Fruit fly (Drosophila melanogaster) whole organism, pupa: Measurements from ENCODE around the gene NimB5.

ENCODE experiments used
- CG14655 ChIP-seq: fragments of 200-800 bp; sonication (Bioruptor generic); optimal IDR thresholded peaks from 3 replicates; lab custom pipeline; 2017; ENCODE audit warnings: mild to moderate bottlenecking, missing biosample characterization, missing genetic modification reagents, missing genetic modification characterization
- CG17806 ChIP-seq: fragments of 200-800 bp; sonication (Bioruptor generic); optimal IDR thresholded peaks from 2 replicates; lab custom pipeline; 2018; ENCODE audit warnings: missing biosample characterization, mild to moderate bottlenecking, missing genetic modification characterization, moderate library complexity
- Pif1A ChIP-seq: fragments of 200-800 bp; sonication (Bioruptor generic); optimal IDR thresholded peaks from 3 replicates; lab custom pipeline; 2016; ENCODE audit warnings: missing biosample characterization, missing genetic modification characterization
- Snoo ChIP-seq: fragments of 200-800 bp; sonication (Bioruptor generic); optimal IDR thresholded peaks from 3 replicates; lab custom pipeline; 2017; ENCODE audit warnings: missing biosample characterization, mild to moderate bottlenecking, missing genetic modification characterization, inconsistent platforms
- fd96Ca ChIP-seq: fragments of 200-800 bp; sonication (Bioruptor generic); IDR thresholded peaks from 3 replicates; pipeline ENCODE4 v1.3.6; 2022; ENCODE audit warnings: missing biosample characterization, missing genetic modification characterization
- gl ChIP-seq: fragments of 200-800 bp; sonication (Bioruptor generic); optimal IDR thresholded peaks from 2 replicates; lab custom pipeline; 2018; ENCODE audit warnings: missing biosample characterization, mild to moderate bottlenecking, missing genetic modification characterization
- rn ChIP-seq: fragments of 200-800 bp; sonication (Bioruptor generic); IDR thresholded peaks from 2 replicates; pipeline ENCODE4 v1.3.6; 2022; ENCODE audit warnings: missing biosample characterization, missing genetic modification characterization

DNA sequence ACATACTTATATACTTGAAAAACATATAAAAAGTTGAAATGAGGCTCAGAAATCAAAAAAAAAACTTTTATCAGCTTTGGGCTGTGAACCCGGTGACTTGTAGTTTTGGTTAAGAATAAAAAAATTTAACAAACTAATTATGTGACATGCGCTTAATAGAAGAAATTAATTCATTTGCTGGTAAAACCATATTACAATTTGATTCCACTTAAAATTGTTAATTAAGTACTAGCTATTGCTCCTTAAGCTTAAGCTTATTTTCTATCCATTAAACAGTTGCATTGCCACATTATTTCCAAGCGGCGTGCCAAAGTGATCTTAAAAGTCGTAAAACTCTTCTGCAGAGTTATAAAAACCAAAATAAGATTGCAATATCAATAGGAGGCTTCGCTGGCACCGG is 46.0 kb upstream of the NimB5 start:
- no peak for TF ChIP-seq CG17806
- TF ChIP-seq rn (GFP tag; lab: Robert Waterston, UW) = no peak
- no peak for TF ChIP-seq Snoo (tag; lab: Kevin White, UChicago)
- no peak for TF ChIP-seq Pif1A (GFP tag; lab: Kevin White, UChicago)
- peak; percentile 20 for TF ChIP-seq CG14655 (GFP tag; lab: Kevin White, UChicago)
- TF ChIP-seq gl (tag; lab: Kevin White, UChicago) = no peak
- no peak for TF ChIP-seq fd96Ca
